Worm (Caenorhabditis elegans): ENCODE results near the gene F43B10.1.

The F43B10.1 gene

ce11 chrX:16626817-16627216, 35.8 kb downstream of the F43B10.1 start:
- TF ChIP-seq hmg-4 (GFP tag; optimal IDR thresholded peaks at IDR 0.05): no peak

ce11 chrX:16625078-16625808, 37.4 kb downstream of the F43B10.1 start:
- TF ChIP-seq tbx-37 (GFP tag; conservative IDR thresholded peaks at IDR 0.05) (no peak), tbx-11 (GFP tag; IDR thresholded peaks at IDR 0.05) (no peak), hmbx-1 (tag; optimal IDR thresholded peaks at IDR 0.05) (no peak), hmg-4 (GFP tag; optimal IDR thresholded peaks at IDR 0.05) (no peak), flt-1 (GFP tag; IDR thresholded peaks at IDR 0.05) (no peak), scrt-1 (GFP tag; IDR thresholded peaks at IDR 0.05) (no peak), hnd-1 (tag; optimal IDR thresholded peaks at IDR 0.05) (no peak)

- TF ChIP-seq F13C5.2 (tag; optimal IDR thresholded peaks at IDR 0.05) (no peak), ama-1 (optimal IDR thresholded peaks at IDR 0.05) (no peak), ceh-13 (GFP tag; optimal IDR thresholded peaks at IDR 0.05) (no peak), hnd-1 (tag; optimal IDR thresholded peaks at IDR 0.05) (no peak), tra-4 (tag; optimal IDR thresholded peaks at IDR 0.05) (no peak), flt-1 (GFP tag; IDR thresholded peaks at IDR 0.05) (no peak), ets-7 (tag; optimal IDR thresholded peaks at IDR 0.05) (no peak), tbx-11 (GFP tag; IDR thresholded peaks at IDR 0.05) (no peak), pes-1 (GFP tag; IDR thresholded peaks at IDR 0.05) (no peak), scrt-1 (GFP tag; IDR thresholded peaks at IDR 0.05) (no peak)
These were observed 39.4 kb downstream of the F43B10.1 start for ce11 chrX:16623269-16623668.

- TF ChIP-seq flt-1 (GFP tag; IDR thresholded peaks at IDR 0.05) (no peak), ama-1 (optimal IDR thresholded peaks at IDR 0.05) (no peak), B0310.2 (tag; optimal IDR thresholded peaks at IDR 0.05) (no peak), aly-1 (tag; optimal IDR thresholded peaks at IDR 0.05) (no peak), hmbx-1 (tag; optimal IDR thresholded peaks at IDR 0.05) (no peak), ceh-13 (GFP tag; optimal IDR thresholded peaks at IDR 0.05) (no peak), pes-1 (GFP tag; IDR thresholded peaks at IDR 0.05) (no peak), tbx-37 (GFP tag; conservative IDR thresholded peaks at IDR 0.05) (no peak), F13C5.2 (tag; optimal IDR thresholded peaks at IDR 0.05) (no peak), tra-4 (tag; optimal IDR thresholded peaks at IDR 0.05) (no peak), scrt-1 (GFP tag; IDR thresholded peaks at IDR 0.05) (no peak), ets-7 (tag; optimal IDR thresholded peaks at IDR 0.05) (no peak), sea-1 (GFP tag; conservative IDR thresholded peaks at IDR 0.05) (no peak), hmg-4 (GFP tag; optimal IDR thresholded peaks at IDR 0.05) (no peak), hnd-1 (tag; optimal IDR thresholded peaks at IDR 0.05) (no peak), tbx-11 (GFP tag; IDR thresholded peaks at IDR 0.05) (no peak), ceh-36 (tag; optimal IDR thresholded peaks at IDR 0.05) (no peak)
These were observed 41.2 kb downstream of the F43B10.1 start, which contains the start of gene cpg-19 for ce11 chrX:16621467-16621866. TSS of gene cpg-19 (plus strand) at chrX:16621807.

- TF ChIP-seq ama-1 (optimal IDR thresholded peaks at IDR 0.05) (no peak), hnd-1 (tag; optimal IDR thresholded peaks at IDR 0.05) (no peak), tbx-11 (GFP tag; IDR thresholded peaks at IDR 0.05) (no peak), tra-4 (tag; optimal IDR thresholded peaks at IDR 0.05) (no peak), flt-1 (GFP tag; IDR thresholded peaks at IDR 0.05) (no peak), ceh-13 (GFP tag; optimal IDR thresholded peaks at IDR 0.05) (no peak), ceh-36 (tag; optimal IDR thresholded peaks at IDR 0.05) (no peak), hmbx-1 (tag; optimal IDR thresholded peaks at IDR 0.05) (no peak), aly-1 (tag; optimal IDR thresholded peaks at IDR 0.05) (no peak), tbx-37 (GFP tag; conservative IDR thresholded peaks at IDR 0.05) (no peak), hmg-4 (GFP tag; optimal IDR thresholded peaks at IDR 0.05) (no peak), B0310.2 (tag; optimal IDR thresholded peaks at IDR 0.05) (no peak), pes-1 (GFP tag; IDR thresholded peaks at IDR 0.05) (no peak), scrt-1 (GFP tag; IDR thresholded peaks at IDR 0.05) (no peak), F13C5.2 (tag; optimal IDR thresholded peaks at IDR 0.05) (no peak)
These were observed 43.5 kb downstream of the F43B10.1 start for ce11 chrX:16619158-16619557.

- TF ChIP-seq tbx-11 (GFP tag; IDR thresholded peaks at IDR 0.05) (no peak), ceh-36 (tag; optimal IDR thresholded peaks at IDR 0.05) (no peak), B0310.2 (tag; optimal IDR thresholded peaks at IDR 0.05) (no peak), hmg-4 (GFP tag; optimal IDR thresholded peaks at IDR 0.05) (no peak), sea-1 (GFP tag; conservative IDR thresholded peaks at IDR 0.05) (no peak), ets-7 (tag; optimal IDR thresholded peaks at IDR 0.05) (no peak), hnd-1 (tag; optimal IDR thresholded peaks at IDR 0.05) (no peak), ama-1 (optimal IDR thresholded peaks at IDR 0.05) (no peak), tra-4 (tag; optimal IDR thresholded peaks at IDR 0.05) (no peak), flt-1 (GFP tag; IDR thresholded peaks at IDR 0.05) (no peak), tbx-37 (GFP tag; conservative IDR thresholded peaks at IDR 0.05) (no peak), aly-1 (tag; optimal IDR thresholded peaks at IDR 0.05) (no peak), pes-1 (GFP tag; IDR thresholded peaks at IDR 0.05) (no peak), F13C5.2 (tag; optimal IDR thresholded peaks at IDR 0.05) (no peak), hmbx-1 (tag; optimal IDR thresholded peaks at IDR 0.05) (no peak), scrt-1 (GFP tag; IDR thresholded peaks at IDR 0.05) (no peak), ceh-13 (GFP tag; optimal IDR thresholded peaks at IDR 0.05) (no peak)
These were observed 43.9 kb downstream of the F43B10.1 start for ce11 chrX:16618727-16619126.

- TF ChIP-seq pes-1 (GFP tag; IDR thresholded peaks at IDR 0.05) (0 out of 2 replicates have a peak, but pooled peaks have one; percentile 27), hnd-1 (tag; optimal IDR thresholded peaks at IDR 0.05) (no peak)
These were observed 44.5 kb downstream of the F43B10.1 start for ce11 chrX:16618129-16618525.
